Worm (Caenorhabditis elegans): ENCODE measurements around the gene Y102E9.3.

Y102E9.3 gene

DNA sequence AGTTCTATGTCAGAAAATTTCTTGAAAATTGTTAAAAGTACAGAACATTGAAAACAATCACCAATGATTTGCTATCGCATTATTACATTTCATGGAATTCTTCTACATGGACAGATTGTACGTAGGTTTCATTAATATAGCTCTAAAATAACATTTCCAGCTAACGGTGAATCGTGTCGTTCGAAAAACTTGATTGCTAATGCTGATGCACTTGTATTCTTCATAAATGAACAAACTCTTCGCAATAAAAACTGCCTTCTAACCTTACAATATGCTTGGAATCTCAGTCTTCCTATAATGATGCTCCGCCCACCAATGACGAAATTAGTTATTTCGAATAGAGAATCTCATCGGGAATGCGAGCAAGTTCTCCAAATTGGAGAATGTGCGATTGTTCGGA lies 28.8 kb downstream of the Y102E9.3 start, which contains the start of gene F37A4.6:
Gene F37A4.6 (plus strand): TSS at position 301 of the 400 bp plus-strand sequence.
- TF ChIP-seq hsf-1 (GFP tag; IDR thresholded peaks at IDR 0.05) (no peak), sptf-2 (GFP tag; optimal IDR thresholded peaks at IDR 0.05) (no peak), cebp-1 (GFP tag; IDR thresholded peaks at IDR 0.05) (no peak), cebp-1 (tag; optimal IDR thresholded peaks at IDR 0.05) (no peak), dox-1 (GFP tag; IDR thresholded peaks at IDR 0.05) (no peak), Y56A3A.18 (GFP tag; IDR thresholded peaks at IDR 0.05) (no peak), lin-26 (GFP tag; IDR thresholded peaks at IDR 0.05) (no peak), C06A6.2 (GFP tag; conservative IDR thresholded peaks at IDR 0.05) (no peak)

DNA sequence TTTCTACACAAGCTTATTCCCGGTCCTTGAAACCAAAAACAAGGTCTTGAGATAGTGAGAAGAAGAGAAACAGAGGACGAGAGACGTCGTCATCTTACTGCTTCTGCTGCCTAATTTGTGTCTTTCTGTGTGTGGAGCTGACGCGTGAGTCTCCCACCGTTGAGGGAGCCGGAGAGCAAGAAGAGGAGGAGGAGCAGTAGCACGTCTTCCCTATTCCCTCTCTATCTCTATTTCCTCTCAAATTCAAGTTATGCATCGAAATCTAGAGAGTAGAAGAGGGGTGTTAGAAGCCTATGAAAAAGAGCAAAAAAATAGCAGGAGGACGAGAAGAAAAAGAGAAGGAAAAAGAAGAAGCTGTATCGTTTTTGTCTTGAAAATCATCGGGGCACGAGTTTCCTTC lies 39.1 kb downstream of the Y102E9.3 start:
- peak; percentile 6 for TF ChIP-seq atf-7 (tag; optimal IDR thresholded peaks at IDR 0.05)
- TF ChIP-seq C06A6.2 (GFP tag; conservative IDR thresholded peaks at IDR 0.05), result no peak
- no peak for TF ChIP-seq ama-1 (optimal IDR thresholded peaks at IDR 0.05)
- TF ChIP-seq ama-1 (GFP tag; optimal IDR thresholded peaks at IDR 0.05), result no peak
- no peak for TF ChIP-seq unc-130 (GFP tag; optimal IDR thresholded peaks at IDR 0.05)
- peak; percentile 37; the same call in 1 of the 2 replicates for TF ChIP-seq madf-3 (GFP tag; IDR thresholded peaks at IDR 0.05)
- no peak for TF ChIP-seq lin-26 (GFP tag; IDR thresholded peaks at IDR 0.05)
- TF ChIP-seq nfya-1 (tag; optimal IDR thresholded peaks at IDR 0.05; ENCODE audit: borderline replicate concordance, insufficient read depth), result no peak
- TF ChIP-seq aptf-2 (GFP tag; conservative IDR thresholded peaks at IDR 0.05), result no peak
- TF ChIP-seq nhr-80 (tag; optimal IDR thresholded peaks at IDR 0.05), result no peak
- TF ChIP-seq F10E7.11 (tag; optimal IDR thresholded peaks at IDR 0.05), result no peak
- no peak for TF ChIP-seq Y79H2A.3 (GFP tag; conservative IDR thresholded peaks at IDR 0.05)
- TF ChIP-seq lin-35 (GFP tag; optimal IDR thresholded peaks at IDR 0.05), result peak in 1 of 3 experiments; percentile 45
- TF ChIP-seq ztf-26 (tag; optimal IDR thresholded peaks at IDR 0.05), result no peak
- no peak for TF ChIP-seq snpc-4 (GFP tag; optimal IDR thresholded peaks at IDR 0.05)
- TF ChIP-seq snpc-4 (tag; optimal IDR thresholded peaks at IDR 0.05), result no peak
- no peak for TF ChIP-seq T07F8.4 (tag; optimal IDR thresholded peaks at IDR 0.05)
- TF ChIP-seq K11D2.4 (GFP tag; IDR thresholded peaks at IDR 0.05), result no peak
- no peak for TF ChIP-seq F33H1.4 (GFP tag; IDR thresholded peaks at IDR 0.05)
- TF ChIP-seq sptf-2 (GFP tag; optimal IDR thresholded peaks at IDR 0.05), result no peak
- no peak for TF ChIP-seq lir-1 (GFP tag; conservative IDR thresholded peaks at IDR 0.05)
- TF ChIP-seq ceh-27 (GFP tag; optimal IDR thresholded peaks at IDR 0.05), result peak; percentile 54
- no peak for TF ChIP-seq ZK185.1 (tag; optimal IDR thresholded peaks at IDR 0.05; ENCODE audit: poor library complexity, severe bottlenecking)
- no peak for TF ChIP-seq cebp-2 (GFP tag; IDR thresholded peaks at IDR 0.05)
- TF ChIP-seq Y95B8A.8 (GFP tag; IDR thresholded peaks at IDR 0.05), result no peak
- TF ChIP-seq hmg-1.2 (GFP tag; IDR thresholded peaks at IDR 0.05), result peak; percentile 31; the same call in 1 of the 2 replicates
- no peak for TF ChIP-seq madf-10 (tag; optimal IDR thresholded peaks at IDR 0.05)
- TF ChIP-seq let-526 (GFP tag; IDR thresholded peaks at IDR 0.05), result no peak
- no peak for TF ChIP-seq lin-54 (GFP tag; optimal IDR thresholded peaks at IDR 0.05)
- peak; percentile 23 for TF ChIP-seq K12H6.12 (tag; optimal IDR thresholded peaks at IDR 0.05)

DNA sequence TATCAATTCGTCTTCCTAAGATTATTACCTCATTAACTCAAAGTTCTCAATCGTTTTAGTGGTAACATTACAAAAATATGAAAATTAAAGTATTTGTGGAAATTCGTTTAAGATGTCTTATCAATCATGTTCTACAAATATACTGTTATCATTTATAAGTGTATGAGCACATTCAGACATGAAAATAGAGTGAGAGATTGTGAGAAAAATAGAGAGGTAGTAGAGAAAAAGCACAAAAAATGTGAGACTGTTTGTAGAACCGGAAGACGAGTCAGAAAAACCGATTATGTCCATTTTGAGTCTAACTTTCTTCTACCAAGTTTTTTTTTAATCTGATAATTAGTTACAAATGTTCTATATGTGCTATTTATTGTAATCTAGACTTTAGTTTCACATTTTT lies 41.0 kb downstream of the Y102E9.3 start:
- TF ChIP-seq F57C9.4 (tag; optimal IDR thresholded peaks at IDR 0.05), result no peak
- TF ChIP-seq nhr-179 (tag; optimal IDR thresholded peaks at IDR 0.05), result no peak
- TF ChIP-seq K11D2.4 (GFP tag; IDR thresholded peaks at IDR 0.05), result no peak
- peak; percentile 85 for TF ChIP-seq nhr-80 (tag; optimal IDR thresholded peaks at IDR 0.05)
- no peak for TF ChIP-seq attf-3 (GFP tag; conservative IDR thresholded peaks at IDR 0.05)
- TF ChIP-seq F57A8.1 (GFP tag; optimal IDR thresholded peaks at IDR 0.05), result no peak
